Worm (Caenorhabditis elegans): ENCODE data around the gene K10H10.4.

The K10H10.4 gene

DNA sequence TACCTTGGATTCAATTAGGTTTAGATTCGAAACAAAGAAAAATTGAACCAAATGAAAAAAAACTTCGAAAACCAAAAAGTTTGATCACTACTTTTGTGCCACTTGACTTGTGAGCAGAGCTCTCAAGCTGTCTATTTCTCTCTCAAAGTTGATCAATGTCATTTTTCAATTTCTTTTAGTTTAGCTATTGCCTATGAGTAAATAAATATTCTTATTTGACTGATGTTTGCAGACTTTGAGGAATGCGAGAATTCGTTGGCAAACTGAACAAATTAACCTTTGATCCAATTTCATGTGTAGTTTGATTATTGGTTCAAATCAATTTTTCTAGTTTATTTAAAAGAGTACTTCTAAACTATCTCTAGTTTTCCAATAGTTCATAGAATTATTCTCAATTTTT is 16.4 kb upstream of the K10H10.4 start:
- TF ChIP-seq nhr-120 (GFP tag; IDR thresholded peaks at IDR 0.05), result no peak
- TF ChIP-seq ceh-79 (tag; optimal IDR thresholded peaks at IDR 0.05), result no peak
- TF ChIP-seq cebp-1 (GFP tag; IDR thresholded peaks at IDR 0.05), result no peak
- TF ChIP-seq cebp-1 (tag; optimal IDR thresholded peaks at IDR 0.05), result no peak
- no peak for TF ChIP-seq snpc-3.4 (tag; optimal IDR thresholded peaks at IDR 0.05)
- no peak for TF ChIP-seq dox-1 (GFP tag; IDR thresholded peaks at IDR 0.05)
- no peak for TF ChIP-seq aptf-2 (GFP tag; conservative IDR thresholded peaks at IDR 0.05)
- TF ChIP-seq zfh-2 (GFP tag; conservative IDR thresholded peaks at IDR 0.05), result no peak
- no peak for TF ChIP-seq dpff-1 (tag; optimal IDR thresholded peaks at IDR 0.05)
- no peak for TF ChIP-seq pha-4 (tag; optimal IDR thresholded peaks at IDR 0.05)

DNA sequence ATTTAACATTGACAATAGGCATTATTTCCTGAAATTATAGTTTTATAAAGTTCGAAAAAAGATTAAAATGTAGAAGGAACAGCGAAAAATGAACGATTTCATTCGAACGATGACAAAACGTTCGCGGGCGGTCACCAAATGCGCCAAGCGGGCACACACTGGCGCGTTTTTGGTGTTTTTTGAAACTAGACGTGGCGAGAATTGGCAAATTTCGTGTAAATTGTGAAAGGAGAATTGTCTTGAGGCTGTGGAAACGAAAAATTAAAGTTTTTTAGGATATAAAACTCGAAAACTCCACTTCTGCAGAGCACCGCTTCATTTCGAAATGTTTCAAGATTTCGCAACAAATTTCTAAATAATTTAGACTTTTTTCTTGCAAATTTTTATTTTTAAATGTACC is 11.6 kb upstream of the K10H10.4 start, which contains the start of gene usp-14:
Gene usp-14, minus strand, starts transcription at position 28 of the 400 bp plus-strand sequence.
- TF ChIP-seq F52B5.7 (tag; optimal IDR thresholded peaks at IDR 0.05) (no peak), die-1 (tag; optimal IDR thresholded peaks at IDR 0.05) (no peak), efl-1 (GFP tag; optimal IDR thresholded peaks at IDR 0.05) (peak; percentile 76), F55B11.4 (tag; optimal IDR thresholded peaks at IDR 0.05; ENCODE audit: borderline replicate concordance, insufficient read depth) (no peak), let-607 (tag; optimal IDR thresholded peaks at IDR 0.05) (peak in 1 of 2 experiments; percentile 29), dpl-1 (GFP tag; optimal IDR thresholded peaks at IDR 0.05) (peak; percentile 53), mes-4 (tag; optimal IDR thresholded peaks at IDR 0.05) (no peak), snpc-4 (GFP tag; optimal IDR thresholded peaks at IDR 0.05) (no peak), snpc-4 (tag; optimal IDR thresholded peaks at IDR 0.05) (peak in 3 of 4 experiments; percentile 5 to 44 (median 16)), madf-6 (GFP tag; IDR thresholded peaks at IDR 0.05) (peak; percentile 79), let-526 (GFP tag; IDR thresholded peaks at IDR 0.05) (no peak), nhr-90 (tag; optimal IDR thresholded peaks at IDR 0.05) (no peak), tlf-1 (GFP tag; optimal IDR thresholded peaks at IDR 0.05) (peak; percentile 18), ceh-58 (GFP tag; IDR thresholded peaks at IDR 0.05) (no peak), somi-1 (GFP tag; optimal IDR thresholded peaks at IDR 0.05) (no peak), rcor-1 (GFP tag; IDR thresholded peaks at IDR 0.05) (no peak), pbrm-1 (GFP tag; IDR thresholded peaks at IDR 0.05) (peak; percentile 62), Y95B8A.8 (GFP tag; IDR thresholded peaks at IDR 0.05) (no peak), C17E4.6 (GFP tag; IDR thresholded peaks at IDR 0.05) (no peak), xnd-1 (tag; optimal IDR thresholded peaks at IDR 0.05) (peak; percentile 4), B0019.2 (GFP tag; conservative IDR thresholded peaks at IDR 0.05) (no peak), lin-40 (tag; optimal IDR thresholded peaks at IDR 0.05) (peak; percentile 56), tbp1 (GFP tag; optimal IDR thresholded peaks at IDR 0.05) (peak; percentile 49), dox-1 (GFP tag; IDR thresholded peaks at IDR 0.05) (peak; percentile 61), lsl-1 (GFP tag; optimal IDR thresholded peaks at IDR 0.05) (peak; percentile 35), F33H1.4 (GFP tag; IDR thresholded peaks at IDR 0.05) (0 out of 2 replicates have a peak, but pooled peaks have one; percentile 30), madf-3 (GFP tag; IDR thresholded peaks at IDR 0.05) (0 out of 2 replicates have a peak, but pooled peaks have one; percentile 33), D2030.7 (GFP tag; IDR thresholded peaks at IDR 0.05) (peak; percentile 44; the same call in 1 of the 2 replicates), nfyb-1 (GFP tag; IDR thresholded peaks at IDR 0.05) (peak; percentile 66), unc-130 (GFP tag; optimal IDR thresholded peaks at IDR 0.05) (no peak), lin-54 (GFP tag; optimal IDR thresholded peaks at IDR 0.05) (peak; percentile 82), hlh-26 (GFP tag; conservative IDR thresholded peaks at IDR 0.05) (no peak), F57A8.1 (GFP tag; optimal IDR thresholded peaks at IDR 0.05) (no peak), F39B2.1 (GFP tag; IDR thresholded peaks at IDR 0.05) (no peak), B0336.3 (GFP tag; IDR thresholded peaks at IDR 0.05) (peak; percentile 76; the same call in 1 of the 2 replicates), ceh-100 (GFP tag; IDR thresholded peaks at IDR 0.05) (peak; percentile 40; the same call in 1 of the 2 replicates), mcd-1 (GFP tag; IDR thresholded peaks at IDR 0.05) (peak; percentile 78), mel-28 (tag; optimal IDR thresholded peaks at IDR 0.05; ENCODE audit: borderline replicate concordance) (no peak), nhr-120 (GFP tag; IDR thresholded peaks at IDR 0.05) (no peak)
